Fruit fly (Drosophila melanogaster) whole organism, embryonic: ENCODE results near the gene CG33267.

Experiments
- Abd-B ChIP-seq: fragments of 200-800 bp; sonication (Bioruptor generic); optimal IDR thresholded peaks from 2 replicates; lab custom pipeline; 2018; ENCODE audit warnings: missing biosample characterization, mild to moderate bottlenecking, missing genetic modification characterization, moderate library complexity
- Asciz ChIP-seq: fragments of 200-800 bp; sonication (Bioruptor generic); optimal IDR thresholded peaks from 2 replicates; lab custom pipeline; 2017; ENCODE audit warnings: missing biosample characterization, mild to moderate bottlenecking, missing genetic modification characterization, missing genetic modification reagents
- Bgb ChIP-seq: fragments of 200-800 bp; sonication (Bioruptor generic); IDR thresholded peaks from 2 replicates; pipeline ENCODE4 v1.3.6; 2022; ENCODE audit warnings: missing biosample characterization, missing genetic modification characterization; ENCODE audit not compliant: partially characterized antibody
- CG10267 ChIP-seq: fragments of 200-800 bp; sonication (Bioruptor generic); optimal IDR thresholded peaks from 2 replicates; lab custom pipeline; 2018; ENCODE audit warnings: missing biosample characterization, mild to moderate bottlenecking, missing genetic modification characterization, moderate library complexity
- CG14710 ChIP-seq: fragments of 200-800 bp; sonication (Bioruptor generic); optimal IDR thresholded peaks from 3 replicates; lab custom pipeline; 2019; ENCODE audit warnings: missing biosample characterization, mild to moderate bottlenecking, missing genetic modification characterization, moderate library complexity
- CG15514 ChIP-seq: fragments of 200-800 bp; sonication (Bioruptor generic); optimal IDR thresholded peaks from 3 replicates; lab custom pipeline; 2017; ENCODE audit warnings: missing biosample characterization, missing genetic modification characterization, mild to moderate bottlenecking, moderate library complexity, missing genetic modification reagents
- CG16813 ChIP-seq: fragments of 200-800 bp; sonication (Bioruptor generic); IDR thresholded peaks from 3 replicates; pipeline ENCODE4 v1.3.6; 2022; ENCODE audit warnings: missing biosample characterization, missing genetic modification characterization; ENCODE audit not compliant: partially characterized antibody
- CG17385 ChIP-seq: fragments of 200-800 bp; sonication (Bioruptor generic); optimal IDR thresholded peaks from 3 replicates; lab custom pipeline; 2018; ENCODE audit warnings: missing biosample characterization, mild to moderate bottlenecking, missing genetic modification characterization
- CG17802 ChIP-seq: fragments of 200-800 bp; sonication (Bioruptor generic); optimal IDR thresholded peaks from 2 replicates; lab custom pipeline; 2018; ENCODE audit warnings: missing biosample characterization, mild to moderate bottlenecking, missing genetic modification characterization, moderate library complexity
- CG2712 ChIP-seq: fragments of 200-800 bp; optimal IDR thresholded peaks from 3 replicates; lab custom pipeline; 2019; ENCODE audit warnings: missing biosample characterization, mild to moderate bottlenecking, missing genetic modification characterization, moderate library complexity
- CG30020 ChIP-seq: fragments of 200-800 bp; optimal IDR thresholded peaks from 2 replicates; lab custom pipeline; 2019; ENCODE audit warnings: missing biosample characterization, mild to moderate bottlenecking, missing genetic modification characterization, moderate library complexity
- CG4617 ChIP-seq: fragments of 200-800 bp; sonication (Bioruptor generic); optimal IDR thresholded peaks from 3 replicates; lab custom pipeline; 2016; ENCODE audit warnings: missing biosample characterization, missing genetic modification characterization, borderline replicate concordance
- CG6791 ChIP-seq: fragments of 200-800 bp; sonication (Bioruptor generic); IDR thresholded peaks from 3 replicates; pipeline ENCODE4 v1.3.6; 2022; ENCODE audit warnings: missing biosample characterization, missing genetic modification characterization; ENCODE audit not compliant: partially characterized antibody
- CG7357 ChIP-seq: fragments of 200-800 bp; sonication (Bioruptor generic); IDR thresholded peaks from 3 replicates; pipeline ENCODE4 v1.3.6; 2022; ENCODE audit warnings: missing biosample characterization, missing genetic modification characterization
- CTCF ChIP-seq: fragments of 200-800 bp; sonication (Bioruptor generic); optimal IDR thresholded peaks from 2 replicates; lab custom pipeline; 2017; ENCODE audit warnings: missing biosample characterization, mild to moderate bottlenecking, missing genetic modification characterization, moderate library complexity
- CoRest ChIP-seq: fragments of 200-800 bp; sonication (Bioruptor generic); optimal IDR thresholded peaks from 3 replicates; lab custom pipeline; 2018; ENCODE audit warnings: missing biosample characterization, mild to moderate bottlenecking, missing genetic modification characterization, moderate library complexity
- Dp ChIP-seq: fragments of 200-800 bp; sonication (Bioruptor generic); optimal IDR thresholded peaks from 2 replicates; lab custom pipeline; 2018; ENCODE audit warnings: missing biosample characterization, mild to moderate bottlenecking, missing genetic modification characterization, moderate library complexity
- ERR ChIP-seq: fragments of 200-800 bp; sonication (Bioruptor generic); optimal IDR thresholded peaks from 2 replicates; lab custom pipeline; 2016; ENCODE audit warnings: missing biosample characterization, missing genetic modification characterization
- Ets65A ChIP-seq: fragments of 200-800 bp; sonication (Bioruptor generic); peaks from one replicate; lab custom pipeline; 2016; ENCODE audit warnings: missing biosample characterization, missing genetic modification characterization
- Ets97D ChIP-seq: fragments of 200-800 bp; sonication (Bioruptor generic); optimal IDR thresholded peaks from 3 replicates; lab custom pipeline; 2016; ENCODE audit warnings: missing biosample characterization, missing genetic modification characterization
- Gug ChIP-seq: fragments of 200-800 bp; sonication (Bioruptor generic); IDR thresholded peaks from 4 replicates; pipeline ENCODE4 v1.3.6; 2022; ENCODE audit warnings: missing biosample characterization, missing genetic modification characterization
- MBD-R2 ChIP-seq: fragments of 200-800 bp; sonication (Bioruptor generic); IDR thresholded peaks from 2 replicates; pipeline ENCODE4 v1.3.6; 2022; ENCODE audit warnings: missing biosample characterization, missing genetic modification characterization
- MESR4 ChIP-seq: fragments of 200-800 bp; sonication (Bioruptor generic); optimal IDR thresholded peaks from 2 replicates; lab custom pipeline; 2018; ENCODE audit warnings: missing biosample characterization, mild to moderate bottlenecking, missing genetic modification characterization, moderate library complexity
- Med ChIP-seq: fragments of 200-800 bp; sonication (Bioruptor generic); peaks from one replicate; lab custom pipeline; 2016; ENCODE audit warnings: missing biosample characterization, missing genetic modification characterization, mild to moderate bottlenecking, inconsistent platforms, moderate library complexity
- Meics ChIP-seq: fragments of 200-800 bp; sonication (Bioruptor generic); optimal IDR thresholded peaks from 2 replicates; lab custom pipeline; 2017; ENCODE audit warnings: missing biosample characterization, mild to moderate bottlenecking, missing genetic modification characterization
- Opbp ChIP-seq: fragments of 200-800 bp; sonication (Bioruptor generic); IDR thresholded peaks from 3 replicates; pipeline ENCODE4 v1.3.6; 2022; ENCODE audit warnings: missing biosample characterization, missing genetic modification characterization; ENCODE audit not compliant: partially characterized antibody
- Ssrp ChIP-seq: fragments of 200-800 bp; sonication (Bioruptor generic); optimal IDR thresholded peaks from 2 replicates; lab custom pipeline; 2018; ENCODE audit warnings: missing biosample characterization, mild to moderate bottlenecking, missing genetic modification characterization, moderate library complexity
- Usf ChIP-seq: fragments of 200-800 bp; sonication (Bioruptor generic); optimal IDR thresholded peaks from 2 replicates; lab custom pipeline; 2017; ENCODE audit warnings: missing genotype, missing biosample characterization, missing genetic modification characterization
- YL-1 ChIP-seq: fragments of 200-800 bp; sonication (Bioruptor generic); optimal IDR thresholded peaks from 3 replicates; lab custom pipeline; 2017; ENCODE audit warnings: missing biosample characterization, mild to moderate bottlenecking, missing genetic modification characterization
- amos ChIP-seq: fragments of 200-800 bp; sonication (Bioruptor generic); IDR thresholded peaks from 2 replicates; pipeline ENCODE4 v1.3.6; 2022; ENCODE audit warnings: missing biosample characterization, missing genetic modification characterization; ENCODE audit not compliant: partially characterized antibody
- aop ChIP-seq: fragments of 200-800 bp; sonication (Bioruptor generic); IDR thresholded peaks from 2 replicates; pipeline ENCODE4 v1.3.6; 2022; ENCODE audit warnings: missing biosample characterization, missing genetic modification characterization
- br ChIP-seq: fragments of >200 bp; optimal IDR thresholded peaks from 2 replicates; lab custom pipeline; 2017
- cas ChIP-seq: fragments of 200-800 bp; sonication (Bioruptor generic); IDR thresholded peaks from 2 replicates; pipeline ENCODE4 v1.3.6; 2022; ENCODE audit warnings: missing biosample characterization, missing genetic modification characterization
- cg ChIP-seq: fragments of 200-800 bp; sonication (Bioruptor generic); optimal IDR thresholded peaks from 3 replicates; lab custom pipeline; 2019; ENCODE audit warnings: missing biosample characterization, mild to moderate bottlenecking, missing genetic modification characterization, moderate library complexity
- fd102C ChIP-seq: fragments of 200-800 bp; sonication (Bioruptor generic); optimal IDR thresholded peaks from 2 replicates; lab custom pipeline; 2018; ENCODE audit warnings: missing biosample characterization, mild to moderate bottlenecking, missing genetic modification characterization, moderate library complexity
- fd64A ChIP-seq: fragments of 200-800 bp; sonication (Bioruptor generic); optimal IDR thresholded peaks from 3 replicates; lab custom pipeline; 2018; ENCODE audit warnings: missing biosample characterization, mild to moderate bottlenecking, missing genetic modification characterization
- gfzf ChIP-seq: fragments of 200-800 bp; sonication (Bioruptor generic); optimal IDR thresholded peaks from 2 replicates; lab custom pipeline; 2016; ENCODE audit warnings: missing biosample characterization, mild to moderate bottlenecking, missing genetic modification characterization, moderate library complexity
- inv ChIP-seq: fragments of 200-800 bp; sonication (Bioruptor generic); IDR thresholded peaks from 2 replicates; pipeline ENCODE4 v1.3.6; 2022; ENCODE audit warnings: missing biosample characterization, missing genetic modification characterization; ENCODE audit not compliant: partially characterized antibody
- nmo ChIP-seq: fragments of 200-800 bp; sonication (Bioruptor generic); optimal IDR thresholded peaks from 2 replicates; lab custom pipeline; 2018; ENCODE audit warnings: missing biosample characterization, mild to moderate bottlenecking, missing genetic modification characterization, moderate library complexity
- onecut ChIP-seq: fragments of 200-800 bp; sonication (Bioruptor generic); IDR thresholded peaks from 2 replicates; pipeline ENCODE4 v1.3.6; 2022; ENCODE audit warnings: missing biosample characterization, missing genetic modification characterization
- phol ChIP-seq: fragments of 200-800 bp; sonication (Bioruptor generic); optimal IDR thresholded peaks from 3 replicates; lab custom pipeline; 2018; ENCODE audit warnings: missing biosample characterization, mild to moderate bottlenecking, missing genetic modification characterization, moderate library complexity
- pzg ChIP-seq: fragments of 200-800 bp; sonication (Bioruptor generic); optimal IDR thresholded peaks from 3 replicates; lab custom pipeline; 2018; ENCODE audit warnings: missing biosample characterization, mild to moderate bottlenecking, missing genetic modification characterization, moderate library complexity
- row ChIP-seq: fragments of 200-800 bp; sonication (Bioruptor generic); IDR thresholded peaks from 3 replicates; pipeline ENCODE4 v1.3.6; 2022; ENCODE audit warnings: missing biosample characterization, missing genetic modification characterization
- slbo ChIP-seq: fragments of 200-800 bp; sonication (Bioruptor generic); IDR thresholded peaks from 2 replicates; pipeline ENCODE4 v1.3.6; 2022; ENCODE audit warnings: missing biosample characterization, missing genetic modification characterization
- slp2 ChIP-seq: fragments of 200-800 bp; sonication (Bioruptor generic); optimal IDR thresholded peaks from 2 replicates; lab custom pipeline; 2016; ENCODE audit warnings: missing biosample characterization, missing genetic modification characterization
- ssp ChIP-seq: fragments of 200-800 bp; sonication (Bioruptor generic); IDR thresholded peaks from 2 replicates; pipeline ENCODE4 v1.3.6; 2022; ENCODE audit warnings: missing biosample characterization, missing genetic modification characterization
- stwl ChIP-seq: fragments of 200-800 bp; sonication (Bioruptor generic); optimal IDR thresholded peaks from 3 replicates; lab custom pipeline; 2018; ENCODE audit warnings: missing biosample characterization, mild to moderate bottlenecking, missing genetic modification characterization, moderate library complexity
- trem ChIP-seq: fragments of 200-800 bp; optimal IDR thresholded peaks from 3 replicates; lab custom pipeline; 2019; ENCODE audit warnings: missing biosample characterization, mild to moderate bottlenecking, missing genetic modification characterization, moderate library complexity
- vvl ChIP-seq: fragments of 200-800 bp; sonication (Bioruptor generic); IDR thresholded peaks from 2 replicates; pipeline ENCODE4 v1.3.6; 2022; ENCODE audit warnings: missing biosample characterization, missing genetic modification characterization

Gene CG33267

DNA sequence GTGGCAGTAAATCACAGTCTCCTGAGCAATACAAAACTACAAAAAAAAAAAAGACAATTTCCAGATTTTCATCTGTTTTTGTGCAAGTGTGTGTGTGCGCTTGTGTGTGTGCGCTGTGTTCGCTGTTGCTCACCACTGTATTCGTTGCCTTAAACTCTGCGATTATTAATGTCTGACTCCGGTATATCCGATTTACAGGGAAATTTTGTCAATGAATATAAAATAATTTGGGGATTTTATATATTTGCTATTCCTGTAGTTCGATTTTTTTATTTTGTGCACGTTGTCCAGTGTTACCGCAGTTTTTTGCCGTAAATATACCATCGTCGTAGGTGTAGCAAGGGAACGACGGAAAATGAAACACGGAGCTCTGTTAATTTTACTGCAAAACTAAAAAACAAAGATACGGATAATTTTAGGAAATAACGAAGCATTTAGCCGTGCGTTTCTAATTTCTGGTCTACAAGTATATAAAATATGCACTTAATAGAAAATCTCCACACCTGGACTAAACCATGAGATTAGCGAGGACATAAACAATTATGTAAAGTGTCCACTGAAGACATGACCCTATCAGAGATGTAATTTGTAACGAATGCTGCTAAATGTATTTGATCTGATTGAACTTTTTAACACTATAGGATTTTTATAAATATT lies 45.0 kb downstream of the CG33267 start, which contains the start of gene Duba (continued):
- TF ChIP-seq CG16813 (GFP tag; lab: Robert Waterston, UW) (0 out of 3 replicates have a peak, but pooled peaks have one; percentile 20), CG17385 (GFP tag; lab: Kevin White, UChicago) (no peak), Asciz (GFP tag; lab: Kevin White, UChicago) (no peak), Usf (GFP tag; lab: Kevin White, UChicago) (no peak), CG30020 (tag; lab: Kevin White, UChicago) (peak; percentile 95), CG4617 (GFP tag; lab: Kevin White, UChicago) (peak; percentile 97), CTCF (GFP tag; lab: Kevin White, UChicago) (peak; percentile 73), CG2712 (tag; lab: Kevin White, UChicago) (peak; percentile 43), fd102C (no peak), pzg (GFP tag; lab: Kevin White, UChicago) (peak; percentile 51), CG6791 (GFP tag; lab: Robert Waterston, UW) (peak; percentile 29; the same call in 1 of the 3 replicates), MESR4 (GFP tag; lab: Kevin White, UChicago) (peak; percentile 83), CG17802 (tag; lab: Kevin White, UChicago) (peak; percentile 72), ERR (GFP tag; lab: Kevin White, UChicago) (no peak), Med (GFP tag; lab: Kevin White, UChicago) (peak; percentile 71), fd64A (GFP tag; lab: Kevin White, UChicago) (no peak), slp2 (GFP tag; lab: Kevin White, UChicago) (no peak), CG7357 (GFP tag; lab: Robert Waterston, UW) (peak; percentile 84), aop (GFP tag; lab: Robert Waterston, UW) (no peak), Ssrp (tag; lab: Kevin White, UChicago) (no peak), YL-1 (GFP tag; lab: Kevin White, UChicago) (peak; percentile 8), nmo (GFP tag; lab: Kevin White, UChicago) (peak; percentile 67), Gug (GFP tag; lab: Robert Waterston, UW) (peak; percentile 14; the same call in 1 of the 4 replicates), stwl (tag; lab: Kevin White, UChicago) (peak; percentile 99), CoRest (tag; lab: Kevin White, UChicago) (peak; percentile 51), onecut (GFP tag; lab: Robert Waterston, UW) (no peak), gfzf (GFP tag; lab: Kevin White, UChicago) (peak; percentile 86), Opbp (GFP tag; lab: Robert Waterston, UW) (0 out of 3 replicates have a peak, but pooled peaks have one; percentile 28), MBD-R2 (GFP tag; lab: Robert Waterston, UW) (peak; percentile 27; the same call in 1 of the 2 replicates), Ets65A (GFP tag; lab: Kevin White, UChicago) (peak; percentile 40), vvl (GFP tag; lab: Robert Waterston, UW) (peak; percentile 41; the same call in 1 of the 2 replicates), inv (no peak), amos (GFP tag; lab: Robert Waterston, UW) (0 out of 2 replicates have a peak, but pooled peaks have one; percentile 11), trem (tag; lab: Kevin White, UChicago) (peak; percentile 42), row (GFP tag; lab: Robert Waterston, UW) (peak; percentile 62; the same call in 2 of the 3 replicates), CG15514 (peak; percentile 13), cg (GFP tag; lab: Kevin White, UChicago) (peak; percentile 84), Dp (GFP tag; lab: Kevin White, UChicago) (peak; percentile 1), CG10267 (peak; percentile 77), slbo (peak; percentile 42; the same call in 1 of the 2 replicates), phol (tag; lab: Kevin White, UChicago) (peak; percentile 47), CG14710 (tag; lab: Kevin White, UChicago) (peak; percentile 62), Ets97D (GFP tag; lab: Kevin White, UChicago) (peak; percentile 36), br (lab: Kevin White, UChicago) (no peak), Abd-B (GFP tag; lab: Kevin White, UChicago) (peak; percentile 47), cas (GFP tag; lab: Robert Waterston, UW) (no peak), Bgb (GFP tag; lab: Robert Waterston, UW) (peak; percentile 29; the same call in 1 of the 2 replicates), Meics (peak; percentile 98), ssp (peak; percentile 95)
